Worm (Caenorhabditis elegans): Measurements from ENCODE around the gene F10A3.11.

ce11 chrV:16165936-16166335 is 3.5 kb downstream of the F10A3.11 start, which contains the start of gene str-108:
- TF ChIP-seq snpc-4 (tag; optimal IDR thresholded peaks at IDR 0.05) (no peak), fos-1 (tag; optimal IDR thresholded peaks at IDR 0.05) (no peak), mdl-1 (tag; optimal IDR thresholded peaks at IDR 0.05) (no peak), nhr-67 (tag; optimal IDR thresholded peaks at IDR 0.05) (no peak)
